Worm (Caenorhabditis elegans) whole organism, L1 larva: ENCODE data around the gene sre-21.

Source experiments
- ceh-82 ChIP-seq, 3 experiments: fragments of 150-350 bp in 1 of 3; sonication (generic microtip) in 2 of 3; optimal IDR thresholded peaks; 2 replicates each; lab custom pipeline; 2014 to 2017; ENCODE audit warnings: missing biosample characterization in 3 of 3, missing genetic modification characterization in 3 of 3
- ets-5 ChIP-seq: fragments of 200-800 bp; sonication (Bioruptor generic); IDR thresholded peaks from 2 replicates; pipeline ENCODE4 v1.3.6; 2022; ENCODE audit warnings: missing genetic modification characterization, missing compliant biosample characterization
- jun-1 ChIP-seq: fragments of 150-350 bp; optimal IDR thresholded peaks from 2 replicates; lab custom pipeline; 2014; ENCODE audit warnings: missing biosample characterization, missing genetic modification reagents, missing genetic modification characterization
- lin-15B ChIP-seq: fragments of 150-350 bp; sonication (generic microtip); optimal IDR thresholded peaks from 3 replicates; lab custom pipeline; 2014; ENCODE audit warnings: missing biosample characterization, missing genetic modification characterization
- unc-98 ChIP-seq: fragments of 200-800 bp; sonication (Bioruptor generic); IDR thresholded peaks from 2 replicates; pipeline ENCODE4 v1.3.6; 2022; ENCODE audit warnings: missing genetic modification characterization, missing compliant biosample characterization
- ztf-11 ChIP-seq, 2 experiments: sonication (generic microtip); optimal IDR thresholded peaks; 2 replicates each; lab custom pipeline; 2016 to 2017; ENCODE audit warnings: missing genetic modification characterization in 2 of 2, missing biosample characterization in 1 of 2, missing compliant biosample characterization in 1 of 2
- ztf-4 ChIP-seq: fragments of 150-350 bp; optimal IDR thresholded peaks from 2 replicates; lab custom pipeline; 2014; ENCODE audit warnings: missing biosample characterization, missing genetic modification characterization

- TF ChIP-seq jun-1 (tag; lab: Kevin White, UChicago) (no peak), unc-98 (no peak), ets-5 (GFP tag; lab: Robert Waterston, UW) (no peak), lin-15B (tag; lab: Kevin White, UChicago) (no peak), ztf-11 (tag; optimal IDR thresholded peaks at IDR 0.05; lab: Kevin White, UChicago) (no peak), ceh-82 (tag; optimal IDR thresholded peaks at IDR 0.05; lab: Kevin White, UChicago) (no peak), ztf-4 (tag; lab: Kevin White, UChicago) (no peak)
Measured at ce11 chrV:17773108-17773507, at the start of gene sre-21.
